Fruit fly (Drosophila melanogaster) whole organism, embryonic: Measurements from ENCODE around the gene Hmt4-20.

Source experiments
- Bteb2 ChIP-seq: fragments of 200-800 bp; sonication (Bioruptor generic); optimal IDR thresholded peaks from 2 replicates; lab custom pipeline; 2016; ENCODE audit warnings: missing biosample characterization, missing genetic modification characterization
- CG10147 ChIP-seq: fragments of 200-800 bp; sonication (Bioruptor generic); optimal IDR thresholded peaks from 2 replicates; lab custom pipeline; 2019; ENCODE audit warnings: missing biosample characterization, mild to moderate bottlenecking, missing genetic modification characterization, moderate library complexity
- CG10274 ChIP-seq: fragments of 200-800 bp; sonication (Bioruptor generic); optimal IDR thresholded peaks from 3 replicates; lab custom pipeline; 2017; ENCODE audit warnings: missing biosample characterization, mild to moderate bottlenecking, missing genetic modification characterization
- CG10979 ChIP-seq: fragments of 200-800 bp; sonication (Bioruptor generic); optimal IDR thresholded peaks from 2 replicates; lab custom pipeline; 2018; ENCODE audit warnings: missing biosample characterization, mild to moderate bottlenecking, missing genetic modification characterization, moderate library complexity
- CG12071 ChIP-seq: fragments of 200-800 bp; sonication (Bioruptor generic); optimal IDR thresholded peaks from 3 replicates; lab custom pipeline; 2018; ENCODE audit warnings: missing biosample characterization, mild to moderate bottlenecking, missing genetic modification characterization
- CG12104 ChIP-seq: fragments of 200-800 bp; sonication (Bioruptor generic); optimal IDR thresholded peaks from 3 replicates; lab custom pipeline; 2016; ENCODE audit warnings: missing biosample characterization, missing genetic modification characterization
- CG12942 ChIP-seq: fragments of 200-800 bp; sonication (Bioruptor generic); optimal IDR thresholded peaks from 3 replicates; lab custom pipeline; 2016; ENCODE audit warnings: missing biosample characterization, missing genetic modification characterization
- CG15514 ChIP-seq: fragments of 200-800 bp; sonication (Bioruptor generic); optimal IDR thresholded peaks from 3 replicates; lab custom pipeline; 2017; ENCODE audit warnings: missing biosample characterization, missing genetic modification characterization, mild to moderate bottlenecking, moderate library complexity, missing genetic modification reagents
- CG15696 ChIP-seq: fragments of 200-800 bp; sonication (Bioruptor generic); optimal IDR thresholded peaks from 2 replicates; lab custom pipeline; 2019; ENCODE audit warnings: missing biosample characterization, mild to moderate bottlenecking, missing genetic modification characterization, moderate library complexity
- CG16779 ChIP-seq: fragments of 200-800 bp; sonication (Bioruptor generic); IDR thresholded peaks from 2 replicates; pipeline ENCODE4 v1.3.6; 2022; ENCODE audit warnings: missing biosample characterization, missing genetic modification characterization
- CG16863 ChIP-seq: fragments of 200-800 bp; sonication (Bioruptor generic); optimal IDR thresholded peaks from 3 replicates; lab custom pipeline; 2016; ENCODE audit warnings: missing biosample characterization, missing genetic modification characterization
- CG17385 ChIP-seq: fragments of 200-800 bp; sonication (Bioruptor generic); optimal IDR thresholded peaks from 3 replicates; lab custom pipeline; 2018; ENCODE audit warnings: missing biosample characterization, mild to moderate bottlenecking, missing genetic modification characterization
- CG17912 ChIP-seq: fragments of 200-800 bp; sonication (Bioruptor generic); optimal IDR thresholded peaks from 2 replicates; lab custom pipeline; 2018; ENCODE audit warnings: missing biosample characterization, mild to moderate bottlenecking, missing genetic modification characterization
- CG2678 ChIP-seq: fragments of 200-800 bp; sonication (Bioruptor generic); optimal IDR thresholded peaks from 3 replicates; lab custom pipeline; 2019; ENCODE audit warnings: missing biosample characterization, mild to moderate bottlenecking, missing genetic modification characterization, moderate library complexity
- CG30403 ChIP-seq: fragments of 200-800 bp; sonication (Bioruptor generic); optimal IDR thresholded peaks from 3 replicates; lab custom pipeline; 2016; ENCODE audit warnings: missing biosample characterization, missing genetic modification characterization
- CG30431 ChIP-seq: fragments of 200-800 bp; sonication (Bioruptor generic); optimal IDR thresholded peaks from 2 replicates; lab custom pipeline; 2017; ENCODE audit warnings: missing biosample characterization, missing genetic modification characterization
- CG4360 ChIP-seq: fragments of 200-800 bp; sonication (Bioruptor generic); IDR thresholded peaks from 2 replicates; pipeline ENCODE4 v1.3.6; 2022; ENCODE audit warnings: missing biosample characterization, missing genetic modification characterization
- CG6254 ChIP-seq: fragments of 200-800 bp; sonication (Bioruptor generic); optimal IDR thresholded peaks from 3 replicates; lab custom pipeline; 2017; ENCODE audit warnings: mild to moderate bottlenecking, missing biosample characterization, missing genetic modification reagents, missing genetic modification characterization
- CG6272 ChIP-seq: fragments of 200-800 bp; sonication (Bioruptor generic); IDR thresholded peaks from 2 replicates; pipeline ENCODE4 v1.3.6; 2022; ENCODE audit warnings: missing biosample characterization, missing genetic modification characterization
- CG6654 ChIP-seq: fragments of 200-800 bp; sonication (Bioruptor generic); optimal IDR thresholded peaks from 2 replicates; lab custom pipeline; 2017; ENCODE audit warnings: missing biosample characterization, mild to moderate bottlenecking, missing genetic modification characterization
- CHES-1-like ChIP-seq: fragments of 200-800 bp; sonication (Bioruptor generic); optimal IDR thresholded peaks from 2 replicates; lab custom pipeline; 2016; ENCODE audit warnings: missing biosample characterization, missing genetic modification characterization
- Dad ChIP-seq: fragments of 200-800 bp; sonication (Bioruptor generic); optimal IDR thresholded peaks from 3 replicates; lab custom pipeline; 2016; ENCODE audit warnings: missing biosample characterization, missing genetic modification characterization
- Dek ChIP-seq: fragments of 200-800 bp; sonication (Bioruptor generic); optimal IDR thresholded peaks from 3 replicates; lab custom pipeline; 2019; ENCODE audit warnings: missing biosample characterization, mild to moderate bottlenecking, missing genetic modification characterization, moderate library complexity
- ERR ChIP-seq: fragments of 200-800 bp; sonication (Bioruptor generic); optimal IDR thresholded peaks from 2 replicates; lab custom pipeline; 2016; ENCODE audit warnings: missing biosample characterization, missing genetic modification characterization
- Elba2 ChIP-seq: fragments of 200-800 bp; sonication (Bioruptor generic); optimal IDR thresholded peaks from 3 replicates; lab custom pipeline; 2016; ENCODE audit warnings: missing biosample characterization, missing genetic modification characterization
- HLH54F ChIP-seq: fragments of 200-800 bp; sonication (Bioruptor generic); optimal IDR thresholded peaks from 3 replicates; lab custom pipeline; 2016; ENCODE audit warnings: missing biosample characterization, missing genetic modification characterization
- Hand ChIP-seq: fragments of 200-800 bp; sonication (Bioruptor generic); optimal IDR thresholded peaks from 2 replicates; lab custom pipeline; 2017; ENCODE audit warnings: mild to moderate bottlenecking, missing biosample characterization, missing genetic modification reagents, missing genetic modification characterization
- Hr39 ChIP-seq: fragments of >200 bp; optimal IDR thresholded peaks from 2 replicates; lab custom pipeline; 2017
- Kr ChIP-seq: fragments of 200-800 bp; sonication (Bioruptor generic); optimal IDR thresholded peaks from 2 replicates; lab custom pipeline; 2017; ENCODE audit warnings: missing biosample characterization, mild to moderate bottlenecking, missing genetic modification characterization
- Max ChIP-seq: fragments of 200-800 bp; sonication (Bioruptor generic); optimal IDR thresholded peaks from 2 replicates; lab custom pipeline; 2016; ENCODE audit warnings: missing biosample characterization, mild to moderate bottlenecking, missing genetic modification characterization
- Nf-YC ChIP-seq: fragments of 200-800 bp; optimal IDR thresholded peaks from 3 replicates; lab custom pipeline; 2019; ENCODE audit warnings: missing biosample characterization, mild to moderate bottlenecking, missing genetic modification characterization, moderate library complexity
- PHDP ChIP-seq: fragments of 200-800 bp; sonication (Bioruptor generic); optimal IDR thresholded peaks from 3 replicates; lab custom pipeline; 2018; ENCODE audit warnings: missing biosample characterization, mild to moderate bottlenecking, missing genetic modification characterization, moderate library complexity
- Ravus ChIP-seq: fragments of 200-800 bp; sonication (Bioruptor generic); IDR thresholded peaks from 2 replicates; pipeline ENCODE4 v1.3.6; 2022; ENCODE audit warnings: missing biosample characterization, missing genetic modification characterization
- Sry-β ChIP-seq: fragments of 200-800 bp; sonication (Bioruptor generic); optimal IDR thresholded peaks from 2 replicates; lab custom pipeline; 2018; ENCODE audit warnings: missing biosample characterization, mild to moderate bottlenecking, missing genetic modification characterization, moderate library complexity
- cato ChIP-seq: fragments of 200-800 bp; sonication (Bioruptor generic); optimal IDR thresholded peaks from 2 replicates; lab custom pipeline; 2016; ENCODE audit warnings: missing biosample characterization, missing genetic modification characterization, borderline replicate concordance
- dm ChIP-seq: fragments of 200-800 bp; sonication (Bioruptor generic); optimal IDR thresholded peaks from 3 replicates; lab custom pipeline; 2016; ENCODE audit warnings: missing biosample characterization, missing genetic modification characterization
- eyg ChIP-seq: fragments of 200-800 bp; sonication (Bioruptor generic); optimal IDR thresholded peaks from 3 replicates; lab custom pipeline; 2016; ENCODE audit warnings: missing biosample characterization, missing genetic modification characterization
- hbn ChIP-seq: fragments of 200-800 bp; sonication (Bioruptor generic); IDR thresholded peaks from 2 replicates; pipeline ENCODE4 v1.3.6; 2022; ENCODE audit warnings: missing biosample characterization, missing genetic modification characterization; ENCODE audit not compliant: partially characterized antibody
- nerfin-2 ChIP-seq: fragments of 200-800 bp; sonication (Bioruptor generic); IDR thresholded peaks from 2 replicates; pipeline ENCODE4 v1.3.6; 2022; ENCODE audit warnings: missing biosample characterization, missing genetic modification characterization; ENCODE audit not compliant: partially characterized antibody
- nom ChIP-seq: fragments of 200-800 bp; sonication (Bioruptor generic); optimal IDR thresholded peaks from 2 replicates; lab custom pipeline; 2017; ENCODE audit warnings: missing biosample characterization, missing genetic modification characterization, mild to moderate bottlenecking, moderate library complexity, missing genetic modification reagents
- pb ChIP-seq: fragments of 200-800 bp; sonication (Bioruptor generic); optimal IDR thresholded peaks from 3 replicates; lab custom pipeline; 2016; ENCODE audit warnings: missing biosample characterization, missing genetic modification characterization
- rib ChIP-seq: fragments of 200-800 bp; sonication (Bioruptor generic); IDR thresholded peaks from 2 replicates; pipeline ENCODE4 v1.3.6; 2022; ENCODE audit warnings: missing biosample characterization, missing genetic modification characterization
- row ChIP-seq: fragments of 200-800 bp; sonication (Bioruptor generic); IDR thresholded peaks from 3 replicates; pipeline ENCODE4 v1.3.6; 2022; ENCODE audit warnings: missing biosample characterization, missing genetic modification characterization
- sd ChIP-seq: fragments of 200-800 bp; sonication (Bioruptor generic); optimal IDR thresholded peaks from 3 replicates; lab custom pipeline; 2018; ENCODE audit warnings: missing biosample characterization, mild to moderate bottlenecking, missing genetic modification characterization, moderate library complexity
- seq ChIP-seq: fragments of 200-800 bp; sonication (Bioruptor generic); IDR thresholded peaks from 2 replicates; pipeline ENCODE4 v1.3.6; 2022; ENCODE audit warnings: missing biosample characterization, missing genetic modification characterization
- sna ChIP-seq: fragments of 200-800 bp; sonication (Bioruptor generic); IDR thresholded peaks from 2 replicates; pipeline ENCODE4 v1.3.6; 2022; ENCODE audit warnings: missing biosample characterization, missing genetic modification characterization; ENCODE audit not compliant: partially characterized antibody
- toy ChIP-seq: fragments of 200-800 bp; sonication (Bioruptor generic); IDR thresholded peaks from 2 replicates; pipeline ENCODE4 v1.3.6; 2022; ENCODE audit warnings: missing biosample characterization, missing genetic modification characterization
- unc-4 ChIP-seq: fragments of 200-800 bp; sonication (Bioruptor generic); IDR thresholded peaks from 2 replicates; pipeline ENCODE4 v1.3.6; 2022; ENCODE audit warnings: missing biosample characterization, missing genetic modification characterization; ENCODE audit not compliant: partially characterized antibody

Gene Hmt4-20

DNA sequence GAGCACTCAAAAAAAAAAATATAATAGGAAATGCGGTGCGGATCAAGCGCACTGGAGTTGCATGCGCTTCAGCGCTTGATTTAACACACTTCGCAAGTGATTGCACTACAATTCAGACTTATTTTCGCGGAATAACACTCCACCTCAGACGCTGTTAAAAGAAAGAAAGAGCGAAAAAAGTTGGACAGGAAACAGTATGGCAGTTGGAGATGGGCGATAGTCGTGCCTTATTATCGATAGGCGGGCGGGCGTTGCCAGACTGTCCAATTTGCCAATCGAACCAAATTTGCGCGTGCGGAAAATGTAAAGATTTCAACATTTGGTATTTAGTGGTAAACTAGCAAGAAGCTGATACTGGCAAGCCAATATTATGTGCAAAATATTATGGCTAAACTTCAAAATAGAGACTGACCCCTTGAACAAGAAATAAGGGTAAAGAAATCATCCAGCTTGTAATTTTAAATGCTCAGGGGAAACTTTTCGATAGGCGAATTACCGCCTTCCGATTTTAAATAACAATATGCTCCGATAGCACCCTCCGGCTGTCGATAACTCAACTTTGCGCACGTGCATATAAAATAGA is 26.5 kb downstream of the Hmt4-20 start, which contains the start of the genes RpL36 and Mybbp1A (continued):
- TF ChIP-seq hbn (GFP tag; lab: Robert Waterston, UW), result peak; percentile 61
- TF ChIP-seq CG17385 (GFP tag; lab: Kevin White, UChicago), result peak; percentile 64
- TF ChIP-seq toy, result 0 out of 2 replicates have a peak, but pooled peaks have one; percentile 28
- TF ChIP-seq nerfin-2, result peak; percentile 83
- peak; percentile 25 for TF ChIP-seq Bteb2 (GFP tag; lab: Kevin White, UChicago)
- TF ChIP-seq Hr39 (lab: Kevin White, UChicago), result no peak
- TF ChIP-seq CG6272 (GFP tag; lab: Robert Waterston, UW), result 0 out of 2 replicates have a peak, but pooled peaks have one; percentile 30
- peak; percentile 77 for TF ChIP-seq eyg (GFP tag; lab: Kevin White, UChicago)
- no peak for TF ChIP-seq seq (GFP tag; lab: Robert Waterston, UW)
- peak; percentile 34 for TF ChIP-seq ERR (GFP tag; lab: Kevin White, UChicago)
- TF ChIP-seq CG10979, result peak; percentile 51
- peak; percentile 39 for TF ChIP-seq cato (GFP tag; lab: Kevin White, UChicago)
- TF ChIP-seq unc-4 (GFP tag; lab: Robert Waterston, UW), result peak; percentile 85
- TF ChIP-seq Kr (GFP tag; lab: Kevin White, UChicago), result no peak
- TF ChIP-seq, all 482 proteins: peak for 385

DNA sequence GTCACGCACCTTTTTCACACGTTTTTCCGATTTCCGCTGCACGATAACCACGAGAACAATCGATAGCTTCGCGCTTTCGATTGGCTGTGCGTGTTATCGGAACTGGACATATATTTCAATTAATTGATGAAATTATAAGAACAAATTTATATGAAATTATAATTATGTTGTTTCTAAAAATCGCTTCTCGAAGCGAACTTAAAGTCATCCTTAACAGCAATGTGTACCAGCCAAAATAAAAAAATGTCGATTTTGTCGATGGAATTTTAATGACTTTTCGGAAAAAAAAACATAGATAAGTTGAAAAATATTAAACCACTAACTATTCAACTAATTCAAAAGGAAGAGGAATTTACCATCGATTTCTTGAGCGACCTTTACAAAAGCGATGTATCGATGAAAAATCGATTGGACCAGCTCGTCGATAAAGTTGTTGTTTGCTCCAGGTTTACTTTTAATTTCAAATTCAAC is 30.6 kb downstream of the Hmt4-20 start, which contains the start of the genes CG13364 and Hinfp:
Gene CG13364, minus strand, starts transcription at position 47 of the 471 bp plus-strand sequence.
Gene Hinfp, plus strand, starts transcription at position 386 of the 471 bp plus-strand sequence.
- TF ChIP-seq CG16779 (GFP tag; lab: Robert Waterston, UW) (no peak), Ravus (GFP tag; lab: Robert Waterston, UW) (no peak), Elba2 (GFP tag; lab: Kevin White, UChicago) (no peak), CG6254 (no peak), Nf-YC (peak; percentile 23), Max (GFP tag; lab: Kevin White, UChicago) (peak; percentile 44), CG4360 (GFP tag; lab: Robert Waterston, UW) (peak; percentile 13; the same call in 1 of the 2 replicates), CG2678 (peak; percentile 6), PHDP (tag; lab: Kevin White, UChicago) (no peak), CG10274 (GFP tag; lab: Kevin White, UChicago) (no peak), CG30403 (GFP tag; lab: Kevin White, UChicago) (no peak), Bteb2 (GFP tag; lab: Kevin White, UChicago) (no peak), rib (GFP tag; lab: Robert Waterston, UW) (no peak), Dek (tag; lab: Kevin White, UChicago) (no peak), HLH54F (no peak), Sry-β (GFP tag; lab: Kevin White, UChicago) (no peak), CG10979 (no peak), CG30431 (GFP tag; lab: Kevin White, UChicago) (no peak), CG6654 (GFP tag; lab: Kevin White, UChicago) (no peak), Dad (GFP tag; lab: Kevin White, UChicago) (no peak), CG16863 (GFP tag; lab: Kevin White, UChicago) (no peak), sd (tag; lab: Kevin White, UChicago) (peak; percentile 23), CG10147 (GFP tag; lab: Kevin White, UChicago) (no peak), CG17912 (no peak), row (GFP tag; lab: Robert Waterston, UW) (peak; percentile 23; the same call in 1 of the 3 replicates), CG15514 (GFP tag; lab: Kevin White, UChicago) (peak; percentile 83), nom (GFP tag; lab: Kevin White, UChicago) (peak; percentile 31), CG12104 (GFP tag; lab: Kevin White, UChicago) (no peak), CG15696 (tag; lab: Kevin White, UChicago) (no peak), CG12942 (no peak), dm (no peak), sna (GFP tag; lab: Robert Waterston, UW) (peak; percentile 69), Hand (GFP tag; lab: Kevin White, UChicago) (no peak), CHES-1-like (GFP tag; lab: Kevin White, UChicago) (no peak), pb (GFP tag; lab: Kevin White, UChicago) (no peak), CG12071 (GFP tag; lab: Kevin White, UChicago) (no peak)
